Worm (Caenorhabditis elegans) whole organism, L4 larva: ENCODE results near the gene W07G4.7.

Experiments
- F49E8.2 ChIP-seq: sonication (generic microtip); optimal IDR thresholded peaks from 2 replicates; lab custom pipeline; 2016; ENCODE audit warnings: missing compliant biosample characterization, mild to moderate bottlenecking, missing genetic modification characterization, borderline replicate concordance
- ZK546.5 ChIP-seq, 2 experiments: sonication (generic microtip); optimal IDR thresholded peaks; 2 replicates each; lab custom pipeline; 2017; ENCODE audit warnings: missing biosample characterization in 2 of 2, missing genetic modification characterization in 2 of 2
- ama-1 ChIP-seq: fragments of 150-350 bp; optimal IDR thresholded peaks from 2 replicates; lab custom pipeline; 2014; ENCODE audit warnings: inconsistent platforms, mixed read lengths
- set-16 ChIP-seq: fragments of 200-800 bp; sonication (Bioruptor generic); IDR thresholded peaks from 2 replicates; pipeline ENCODE4 v1.3.6; 2022; ENCODE audit warnings: missing genetic modification reagents, missing genetic modification characterization, missing compliant biosample characterization

DNA sequence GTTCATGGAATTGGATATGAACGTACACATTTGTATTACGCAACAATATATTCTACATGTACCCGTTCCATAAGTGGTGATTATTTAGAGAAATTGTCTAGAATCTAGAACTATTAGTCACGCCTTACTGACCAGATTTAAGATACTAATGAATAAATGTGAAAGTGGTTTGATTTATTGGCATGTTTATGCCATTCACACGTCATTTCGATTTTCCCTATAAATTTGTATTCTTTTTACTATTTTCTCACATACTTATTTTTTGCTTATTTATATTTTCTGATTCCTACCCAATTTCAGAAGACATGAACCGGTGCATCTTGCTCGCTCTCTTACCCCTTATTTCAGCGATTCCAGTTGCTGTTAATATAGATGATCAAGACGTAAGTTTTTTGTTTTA is 46.2 kb downstream of the W07G4.7 start, which contains the start of gene F15B9.8:
- TF ChIP-seq ama-1: no peak
- no peak for TF ChIP-seq ZK546.5 (tag; optimal IDR thresholded peaks at IDR 0.05; lab: Kevin White, UChicago)
- TF ChIP-seq F49E8.2: no peak
- no peak for TF ChIP-seq set-16 (GFP tag; lab: Robert Waterston, UW)
